Worm (Caenorhabditis elegans) whole organism, early embryonic: Measurements from ENCODE around the gene Y110A2AL.10.

Experiments used
- B0310.2 ChIP-seq: sonication (generic microtip); optimal IDR thresholded peaks from 2 replicates; lab custom pipeline; 2016; ENCODE audit warnings: mild to moderate bottlenecking, missing genetic modification characterization, missing compliant biosample characterization
- F13C5.2 ChIP-seq: sonication (generic microtip); optimal IDR thresholded peaks from 2 replicates; lab custom pipeline; 2017; ENCODE audit warnings: mild to moderate bottlenecking, missing genetic modification characterization, inconsistent platforms, missing compliant biosample characterization
- aly-1 ChIP-seq: sonication (generic microtip); optimal IDR thresholded peaks from 2 replicates; lab custom pipeline; 2016; ENCODE audit warnings: missing genetic modification characterization, missing compliant biosample characterization
- ama-1 ChIP-seq: fragments of 150-350 bp; optimal IDR thresholded peaks from 2 replicates; lab custom pipeline; 2014
- ceh-13 ChIP-seq: fragments of 200-800 bp; sonication (Bioruptor generic); optimal IDR thresholded peaks from 2 replicates; lab custom pipeline; 2018; ENCODE audit warnings: mild to moderate bottlenecking, missing genetic modification characterization, missing compliant biosample characterization
- ceh-36 ChIP-seq: sonication (generic microtip); optimal IDR thresholded peaks from 2 replicates; lab custom pipeline; 2016; ENCODE audit warnings: missing genetic modification characterization, inconsistent platforms, missing compliant biosample characterization
- ets-7 ChIP-seq: sonication (generic microtip); optimal IDR thresholded peaks from 2 replicates; lab custom pipeline; 2016; ENCODE audit warnings: missing genotype, missing genetic modification characterization, missing compliant biosample characterization
- flt-1 ChIP-seq: fragments of 200-800 bp; sonication (Bioruptor generic); IDR thresholded peaks from 2 replicates; pipeline ENCODE4 v1.3.6; 2022; ENCODE audit warnings: missing genetic modification characterization, missing compliant biosample characterization
- hmbx-1 ChIP-seq: sonication (generic microtip); optimal IDR thresholded peaks from 2 replicates; lab custom pipeline; 2016; ENCODE audit warnings: mild to moderate bottlenecking, missing genetic modification characterization, missing compliant biosample characterization
- hmg-4 ChIP-seq: fragments of 200-800 bp; sonication (Bioruptor generic); optimal IDR thresholded peaks from 2 replicates; lab custom pipeline; 2018; ENCODE audit warnings: mild to moderate bottlenecking, missing genetic modification characterization, missing compliant biosample characterization
- hnd-1 ChIP-seq: sonication (generic microtip); optimal IDR thresholded peaks from 2 replicates; lab custom pipeline; 2016; ENCODE audit warnings: missing genetic modification characterization, missing compliant biosample characterization
- pes-1 ChIP-seq: fragments of 200-800 bp; sonication (Bioruptor generic); IDR thresholded peaks from 2 replicates; pipeline ENCODE4 v1.3.6; 2022; ENCODE audit warnings: missing genetic modification reagents, missing genetic modification characterization, missing compliant biosample characterization
- scrt-1 ChIP-seq: fragments of 200-800 bp; sonication (Bioruptor generic); IDR thresholded peaks from 2 replicates; pipeline ENCODE4 v1.3.6; 2022; ENCODE audit warnings: missing genetic modification characterization, missing compliant biosample characterization
- sea-1 ChIP-seq: fragments of 200-800 bp; sonication (Bioruptor generic); conservative IDR thresholded peaks from 2 replicates; pipeline ENCODE4 v1.3.6; 2022; ENCODE audit warnings: missing genetic modification characterization, missing compliant biosample characterization
- tbx-11 ChIP-seq: fragments of 200-800 bp; sonication (Bioruptor generic); IDR thresholded peaks from 2 replicates; pipeline ENCODE4 v1.3.6; 2022; ENCODE audit warnings: missing genetic modification characterization, missing compliant biosample characterization
- tbx-37 ChIP-seq: fragments of 200-800 bp; sonication (Bioruptor generic); conservative IDR thresholded peaks from 2 replicates; pipeline ENCODE4 v1.3.6; 2022; ENCODE audit warnings: missing genetic modification reagents, missing genetic modification characterization, missing compliant biosample characterization
- tra-4 ChIP-seq: sonication (generic microtip); optimal IDR thresholded peaks from 2 replicates; lab custom pipeline; 2017; ENCODE audit warnings: missing genetic modification characterization, missing compliant biosample characterization

Y110A2AL.10 gene

ce11 chrII:2871816-2872215, at the start of gene Y110A2AL.10:
Gene Y110A2AL.10, minus strand, starts transcription at chrII:2871916.
- no peak for TF ChIP-seq aly-1 (tag; lab: Kevin White, UChicago)
- no peak for TF ChIP-seq ets-7 (tag; lab: Kevin White, UChicago)
- no peak for TF ChIP-seq tra-4 (tag; lab: Kevin White, UChicago)
- no peak for TF ChIP-seq ceh-13
- no peak for TF ChIP-seq hmbx-1 (tag; lab: Kevin White, UChicago)
- TF ChIP-seq sea-1 (GFP tag; lab: Robert Waterston, UW), result no peak
- no peak for TF ChIP-seq B0310.2 (tag; lab: Kevin White, UChicago)
- TF ChIP-seq ama-1 (lab: Kevin White, UChicago), result no peak

- TF ChIP-seq flt-1, result no peak
- no peak for TF ChIP-seq sea-1 (GFP tag; lab: Robert Waterston, UW)
- no peak for TF ChIP-seq tbx-11 (GFP tag; lab: Robert Waterston, UW)
- TF ChIP-seq tra-4 (tag; lab: Kevin White, UChicago), result no peak
- no peak for TF ChIP-seq tbx-37
- no peak for TF ChIP-seq B0310.2 (tag; lab: Kevin White, UChicago)
- no peak for TF ChIP-seq ets-7 (tag; lab: Kevin White, UChicago)
- TF ChIP-seq hnd-1 (tag; lab: Kevin White, UChicago), result no peak
- TF ChIP-seq hmbx-1 (tag; lab: Kevin White, UChicago), result no peak
- no peak for TF ChIP-seq pes-1 (GFP tag; lab: Robert Waterston, UW)
- TF ChIP-seq scrt-1, result no peak
- TF ChIP-seq ceh-13, result no peak
- TF ChIP-seq ama-1 (lab: Kevin White, UChicago), result no peak
- TF ChIP-seq hmg-4 (GFP tag; lab: Kevin White, UChicago), result no peak
- no peak for TF ChIP-seq aly-1 (tag; lab: Kevin White, UChicago)
- TF ChIP-seq F13C5.2 (tag; lab: Kevin White, UChicago), result no peak
Measured at ce11 chrII:2920817-2921458, 49.2 kb upstream of the Y110A2AL.10 start.

- TF ChIP-seq ets-7 (tag; lab: Kevin White, UChicago) (no peak), pes-1 (GFP tag; lab: Robert Waterston, UW) (no peak), scrt-1 (no peak), hmbx-1 (tag; lab: Kevin White, UChicago) (no peak), ama-1 (lab: Kevin White, UChicago) (no peak), ceh-36 (tag; lab: Kevin White, UChicago) (no peak), tra-4 (tag; lab: Kevin White, UChicago) (no peak), aly-1 (tag; lab: Kevin White, UChicago) (no peak), tbx-11 (GFP tag; lab: Robert Waterston, UW) (no peak)
Measured at ce11 chrII:2920234-2920633, 48.5 kb upstream of the Y110A2AL.10 start.

ce11 chrII:2919074-2919857, 47.5 kb upstream of the Y110A2AL.10 start, which contains the start of the genes ncap-1 and Y110A2AR.1:
Gene ncap-1, minus strand, starts transcription at chrII:2919314.
Gene Y110A2AR.1, plus strand, starts transcription at chrII:2919710.
- no peak for TF ChIP-seq pes-1 (GFP tag; lab: Robert Waterston, UW)
- no peak for TF ChIP-seq ceh-36 (tag; lab: Kevin White, UChicago)
- TF ChIP-seq B0310.2 (tag; lab: Kevin White, UChicago), result no peak
- TF ChIP-seq ets-7 (tag; lab: Kevin White, UChicago), result no peak
- no peak for TF ChIP-seq hmbx-1 (tag; lab: Kevin White, UChicago)
- TF ChIP-seq ceh-13, result no peak
- TF ChIP-seq hmg-4 (GFP tag; lab: Kevin White, UChicago), result no peak
- no peak for TF ChIP-seq aly-1 (tag; lab: Kevin White, UChicago)
- no peak for TF ChIP-seq sea-1 (GFP tag; lab: Robert Waterston, UW)
- no peak for TF ChIP-seq tbx-11 (GFP tag; lab: Robert Waterston, UW)
- TF ChIP-seq scrt-1, result no peak
- TF ChIP-seq tra-4 (tag; lab: Kevin White, UChicago), result no peak
- TF ChIP-seq flt-1, result no peak
- no peak for TF ChIP-seq tbx-37
- no peak for TF ChIP-seq ama-1 (lab: Kevin White, UChicago)
- no peak for TF ChIP-seq F13C5.2 (tag; lab: Kevin White, UChicago)
- no peak for TF ChIP-seq hnd-1 (tag; lab: Kevin White, UChicago)

- TF ChIP-seq hmbx-1 (tag; lab: Kevin White, UChicago) (no peak), hmg-4 (GFP tag; lab: Kevin White, UChicago) (no peak), pes-1 (GFP tag; lab: Robert Waterston, UW) (no peak), hnd-1 (tag; lab: Kevin White, UChicago) (no peak), F13C5.2 (tag; lab: Kevin White, UChicago) (no peak), ceh-36 (tag; lab: Kevin White, UChicago) (no peak)
Measured at ce11 chrII:2913505-2913904, 41.8 kb upstream of the Y110A2AL.10 start, which contains the start of gene ubc-15. Gene ubc-15, minus strand, starts transcription at chrII:2913605.

ce11 chrII:2903748-2904147, 32.0 kb upstream of the Y110A2AL.10 start:
- TF ChIP-seq B0310.2 (tag; lab: Kevin White, UChicago), result no peak

- TF ChIP-seq ama-1 (lab: Kevin White, UChicago), result no peak
- no peak for TF ChIP-seq B0310.2 (tag; lab: Kevin White, UChicago)
- TF ChIP-seq ceh-36 (tag; lab: Kevin White, UChicago), result no peak
- TF ChIP-seq tbx-37, result no peak
- no peak for TF ChIP-seq F13C5.2 (tag; lab: Kevin White, UChicago)
- TF ChIP-seq hmg-4 (GFP tag; lab: Kevin White, UChicago), result no peak
- TF ChIP-seq tra-4 (tag; lab: Kevin White, UChicago), result no peak
- no peak for TF ChIP-seq scrt-1
- no peak for TF ChIP-seq flt-1
- no peak for TF ChIP-seq sea-1 (GFP tag; lab: Robert Waterston, UW)
- no peak for TF ChIP-seq pes-1 (GFP tag; lab: Robert Waterston, UW)
- no peak for TF ChIP-seq hnd-1 (tag; lab: Kevin White, UChicago)
- no peak for TF ChIP-seq aly-1 (tag; lab: Kevin White, UChicago)
- TF ChIP-seq ets-7 (tag; lab: Kevin White, UChicago), result no peak
- no peak for TF ChIP-seq ceh-13
- no peak for TF ChIP-seq tbx-11 (GFP tag; lab: Robert Waterston, UW)
- no peak for TF ChIP-seq hmbx-1 (tag; lab: Kevin White, UChicago)
Measured at ce11 chrII:2901158-2901557, 29.4 kb upstream of the Y110A2AL.10 start.
